Worm (Caenorhabditis elegans): Measurements from ENCODE around the gene srh-56.

ce11 chrV:2761470-2761869 lies 10.2 kb upstream of the srh-56 start:
- TF ChIP-seq lin-39 (tag; optimal IDR thresholded peaks at IDR 0.05) (no peak), unc-62 (GFP tag; optimal IDR thresholded peaks at IDR 0.05) (no peak), mdl-1 (tag; optimal IDR thresholded peaks at IDR 0.05) (no peak), ama-1 (optimal IDR thresholded peaks at IDR 0.05) (no peak), nhr-21 (tag; optimal IDR thresholded peaks at IDR 0.05) (no peak)

Measured in whole organism, L2 larva.